Worm (Caenorhabditis elegans): ENCODE data around the gene ech-1.1.

- TF ChIP-seq sptf-2 (GFP tag; optimal IDR thresholded peaks at IDR 0.05) (no peak), dpl-1 (GFP tag; optimal IDR thresholded peaks at IDR 0.05) (no peak), aptf-2 (GFP tag; conservative IDR thresholded peaks at IDR 0.05) (no peak), B0019.2 (GFP tag; conservative IDR thresholded peaks at IDR 0.05) (no peak), tbx-9 (tag; optimal IDR thresholded peaks at IDR 0.05; ENCODE audit: borderline replicate concordance) (no peak), cebp-1 (GFP tag; IDR thresholded peaks at IDR 0.05) (peak; percentile 16; the same call in 1 of the 2 replicates), cebp-1 (tag; optimal IDR thresholded peaks at IDR 0.05) (no peak), unc-62 (GFP tag; optimal IDR thresholded peaks at IDR 0.05) (peak; percentile 49)
Observed at ce11 chrV:15354648-15355047, 6.7 kb downstream of the ech-1.1 start, which contains the start of gene C29F3.7.
